Worm (Caenorhabditis elegans) whole organism, L3 larva: ENCODE measurements around the gene Y37A1A.3.

Source experiments
- R02D3.7 ChIP-seq: fragments of 150-350 bp; optimal IDR thresholded peaks from 2 replicates; lab custom pipeline; 2014; ENCODE audit warnings: missing biosample characterization, missing genetic modification characterization
- ama-1 ChIP-seq: fragments of 150-350 bp; optimal IDR thresholded peaks from 2 replicates; lab custom pipeline; 2018
- ceh-9 ChIP-seq: sonication (generic microtip); optimal IDR thresholded peaks from 2 replicates; lab custom pipeline; 2018; ENCODE audit warnings: missing biosample characterization, missing genetic modification characterization
- daf-12 ChIP-seq: fragments of 150-350 bp; optimal IDR thresholded peaks from 2 replicates; lab custom pipeline; 2014; ENCODE audit warnings: missing biosample characterization, missing genetic modification reagents, missing genetic modification characterization
- egl-27 ChIP-seq: sonication (generic microtip); optimal IDR thresholded peaks from 4 replicates; lab custom pipeline; 2017; ENCODE audit warnings: missing biosample characterization, missing genetic modification reagents, missing genetic modification characterization
- egl-5 ChIP-seq: fragments of 150-350 bp; optimal IDR thresholded peaks from 2 replicates; lab custom pipeline; 2017; ENCODE audit warnings: missing biosample characterization, missing genetic modification reagents, missing genetic modification characterization, inconsistent platforms
- elt-1 ChIP-seq: fragments of 150-350 bp; optimal IDR thresholded peaks from 2 replicates; lab custom pipeline; 2014; ENCODE audit warnings: missing biosample characterization, missing genetic modification characterization
- elt-2 ChIP-seq: sonication (generic microtip); optimal IDR thresholded peaks from 2 replicates; lab custom pipeline; 2016; ENCODE audit warnings: missing genetic modification reagents, mild to moderate bottlenecking, missing genetic modification characterization, missing compliant biosample characterization
- elt-3 ChIP-seq, 3 experiments: fragments of 150-350 bp in 1 of 3; sonication (generic microtip) in 2 of 3; optimal IDR thresholded peaks; 2 replicates in 2 of 3; 4 replicates in 1 of 3; lab custom pipeline; 2014 to 2017; ENCODE audit warnings: missing biosample characterization in 3 of 3, missing genetic modification characterization in 3 of 3
- eor-1 ChIP-seq, 2 experiments: fragments of 150-350 bp; optimal IDR thresholded peaks; 2 replicates each; lab custom pipeline; 2014 to 2018; ENCODE audit warnings: missing biosample characterization in 2 of 2, missing genetic modification characterization in 2 of 2
- fkh-10 ChIP-seq: sonication (generic microtip); optimal IDR thresholded peaks from 2 replicates; lab custom pipeline; 2017; ENCODE audit warnings: missing biosample characterization, missing genetic modification reagents, missing genetic modification characterization
- fkh-2 ChIP-seq: fragments of 150-350 bp; optimal IDR thresholded peaks from 2 replicates; lab custom pipeline; 2014; ENCODE audit warnings: missing biosample characterization, missing genetic modification reagents, missing genetic modification characterization
- fos-1 ChIP-seq: fragments of 150-350 bp; optimal IDR thresholded peaks from 2 replicates; lab custom pipeline; 2014; ENCODE audit warnings: missing biosample characterization, missing genetic modification characterization
- hmg-11 ChIP-seq: sonication (generic microtip); optimal IDR thresholded peaks from 2 replicates; lab custom pipeline; 2016; ENCODE audit warnings: missing genetic modification characterization, missing compliant biosample characterization
- jun-1 ChIP-seq: fragments of 150-350 bp; optimal IDR thresholded peaks from 2 replicates; lab custom pipeline; 2014; ENCODE audit warnings: missing biosample characterization, missing genetic modification reagents, missing genetic modification characterization
- lin-39 ChIP-seq: fragments of 150-350 bp; optimal IDR thresholded peaks from 2 replicates; lab custom pipeline; 2018; ENCODE audit warnings: missing biosample characterization, missing genetic modification reagents, missing genetic modification characterization
- lsy-12 ChIP-seq: sonication (generic microtip); optimal IDR thresholded peaks from 2 replicates; lab custom pipeline; 2016; ENCODE audit warnings: mild to moderate bottlenecking, missing genetic modification characterization, missing compliant biosample characterization
- mml-1 ChIP-seq: fragments of 150-350 bp; sonication (generic microtip); optimal IDR thresholded peaks from 3 replicates; lab custom pipeline; 2014; ENCODE audit warnings: missing biosample characterization, missing genetic modification characterization
- nfya-1 ChIP-seq: sonication (generic microtip); optimal IDR thresholded peaks from 2 replicates; lab custom pipeline; 2017; ENCODE audit warnings: missing genetic modification characterization, mild to moderate bottlenecking, missing compliant biosample characterization, antibody characterized with exemption, moderate library complexity; ENCODE audit not compliant: insufficient read depth
- nhr-11 ChIP-seq: fragments of 150-350 bp; optimal IDR thresholded peaks from 2 replicates; lab custom pipeline; 2014; ENCODE audit warnings: missing biosample characterization, missing genetic modification characterization
- nhr-23 ChIP-seq: fragments of 150-350 bp; optimal IDR thresholded peaks from 2 replicates; lab custom pipeline; 2014; ENCODE audit warnings: missing biosample characterization, missing genetic modification reagents, missing genetic modification characterization
- nhr-237 ChIP-seq: fragments of 150-350 bp; optimal IDR thresholded peaks from 2 replicates; lab custom pipeline; 2014; ENCODE audit warnings: missing biosample characterization, missing genetic modification characterization
- nhr-25 ChIP-seq: sonication (generic microtip); optimal IDR thresholded peaks from 2 replicates; lab custom pipeline; 2017; ENCODE audit warnings: missing biosample characterization, missing genetic modification characterization
- nhr-43 ChIP-seq: sonication (generic microtip); optimal IDR thresholded peaks from 2 replicates; lab custom pipeline; 2016; ENCODE audit warnings: mild to moderate bottlenecking, missing genetic modification characterization, missing compliant biosample characterization; ENCODE audit not compliant: poor library complexity, severe bottlenecking
- nhr-67 ChIP-seq: fragments of 150-350 bp; optimal IDR thresholded peaks from 2 replicates; lab custom pipeline; 2014; ENCODE audit warnings: missing biosample characterization, missing genetic modification characterization
- nhr-76 ChIP-seq: fragments of 150-350 bp; sonication (generic microtip); optimal IDR thresholded peaks from 5 replicates; lab custom pipeline; 2014; ENCODE audit warnings: missing biosample characterization, missing genetic modification characterization
- nhr-77 ChIP-seq: fragments of 150-350 bp; optimal IDR thresholded peaks from 2 replicates; lab custom pipeline; 2014; ENCODE audit warnings: missing biosample characterization, missing genetic modification characterization
- pha-4 ChIP-seq: fragments of 150-350 bp; optimal IDR thresholded peaks from 2 replicates; lab custom pipeline; 2014; ENCODE audit warnings: missing biosample characterization, missing genetic modification reagents, missing genetic modification characterization
- pqm-1 ChIP-seq: fragments of 150-350 bp; optimal IDR thresholded peaks from 2 replicates; lab custom pipeline; 2017; ENCODE audit warnings: missing biosample characterization, missing genetic modification characterization, inconsistent platforms
- sea-2 ChIP-seq: fragments of 150-350 bp; sonication (generic microtip); optimal IDR thresholded peaks from 4 replicates; lab custom pipeline; 2014; ENCODE audit warnings: missing biosample characterization, missing genetic modification reagents, missing genetic modification characterization
- snpc-4 ChIP-seq: fragments of 150-350 bp; optimal IDR thresholded peaks from 2 replicates; lab custom pipeline; 2014; ENCODE audit warnings: missing biosample characterization, missing genetic modification characterization
- unc-39 ChIP-seq: sonication (generic microtip); optimal IDR thresholded peaks from 4 replicates; lab custom pipeline; 2017; ENCODE audit warnings: missing biosample characterization, missing genetic modification characterization
- unc-62 ChIP-seq: fragments of 150-350 bp; sonication (generic microtip); optimal IDR thresholded peaks from 4 replicates; lab custom pipeline; 2014; ENCODE audit warnings: missing biosample characterization, missing genetic modification reagents, missing genetic modification characterization
- zag-1 ChIP-seq: fragments of 150-350 bp; optimal IDR thresholded peaks from 2 replicates; lab custom pipeline; 2014; ENCODE audit warnings: missing biosample characterization, missing genetic modification characterization
- ztf-11 ChIP-seq: fragments of 150-350 bp; optimal IDR thresholded peaks from 2 replicates; lab custom pipeline; 2014; ENCODE audit warnings: missing biosample characterization, missing genetic modification characterization
- ztf-4 ChIP-seq: fragments of 150-350 bp; optimal IDR thresholded peaks from 2 replicates; lab custom pipeline; 2014; ENCODE audit warnings: missing biosample characterization, missing genetic modification characterization

The Y37A1A.3 gene

DNA sequence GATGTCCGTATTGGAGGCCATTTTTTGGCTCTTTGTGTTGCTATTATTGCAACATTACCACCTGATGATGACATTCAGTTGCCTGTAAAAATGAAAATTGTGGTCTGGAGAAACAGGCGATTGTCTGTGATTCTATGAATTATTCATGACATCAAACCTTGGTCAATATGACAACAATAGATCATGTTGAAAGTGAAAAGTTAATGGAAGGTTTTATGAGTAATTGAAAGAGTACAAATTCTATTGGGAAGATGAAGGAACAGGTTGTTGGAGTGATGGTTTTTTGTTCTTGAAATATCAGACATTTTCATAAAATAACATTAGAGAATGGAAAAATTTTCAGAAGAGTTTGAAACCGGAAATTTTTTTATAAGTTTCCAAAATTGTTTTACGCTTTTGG lies at the start of gene Y37A1A.3:
Gene Y37A1A.3, minus strand, starts transcription at position 101 of the 400 bp plus-strand sequence.
- TF ChIP-seq nhr-23 (tag; lab: Kevin White, UChicago) = no peak
- no peak for TF ChIP-seq elt-3 (tag; optimal IDR thresholded peaks at IDR 0.05; lab: Kevin White, UChicago)
- TF ChIP-seq nfya-1 (tag; lab: Kevin White, UChicago) = no peak
- TF ChIP-seq elt-2 (tag; lab: Kevin White, UChicago) = no peak
- no peak for TF ChIP-seq nhr-11
- TF ChIP-seq egl-5 (tag; lab: Kevin White, UChicago) = peak; percentile 86
- no peak for TF ChIP-seq nhr-76 (tag; lab: Kevin White, UChicago)
- no peak for TF ChIP-seq ama-1

DNA sequence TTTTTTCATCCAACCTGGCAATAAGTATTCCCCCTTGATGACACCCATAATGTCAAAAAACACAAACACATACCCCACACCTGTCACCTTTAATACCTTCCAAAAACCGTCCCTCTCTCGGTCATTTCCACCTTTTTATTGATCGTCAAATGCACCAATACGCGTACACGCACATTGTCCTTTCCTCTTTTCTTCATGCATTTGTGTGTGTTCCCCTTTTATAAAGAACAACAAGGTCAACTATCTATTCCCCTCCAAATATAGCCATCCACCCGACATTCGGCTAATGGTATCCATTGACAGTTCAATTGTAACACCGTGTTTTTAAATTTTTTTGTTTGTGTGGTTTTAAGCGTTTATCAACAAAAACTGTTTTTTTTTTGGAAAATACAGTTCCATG lies 42.5 kb upstream of the Y37A1A.3 start:
- TF ChIP-seq elt-2 (tag; lab: Kevin White, UChicago) (no peak), lin-39 (tag; lab: Kevin White, UChicago) (no peak), nhr-11 (no peak), egl-27 (tag; lab: Kevin White, UChicago) (no peak), unc-39 (tag; lab: Kevin White, UChicago) (no peak), fos-1 (tag; lab: Kevin White, UChicago) (no peak), lsy-12 (tag; lab: Kevin White, UChicago) (no peak), R02D3.7 (tag; lab: Kevin White, UChicago) (no peak), unc-62 (GFP tag; lab: Kevin White, UChicago) (no peak), hmg-11 (tag; lab: Kevin White, UChicago) (no peak)

DNA sequence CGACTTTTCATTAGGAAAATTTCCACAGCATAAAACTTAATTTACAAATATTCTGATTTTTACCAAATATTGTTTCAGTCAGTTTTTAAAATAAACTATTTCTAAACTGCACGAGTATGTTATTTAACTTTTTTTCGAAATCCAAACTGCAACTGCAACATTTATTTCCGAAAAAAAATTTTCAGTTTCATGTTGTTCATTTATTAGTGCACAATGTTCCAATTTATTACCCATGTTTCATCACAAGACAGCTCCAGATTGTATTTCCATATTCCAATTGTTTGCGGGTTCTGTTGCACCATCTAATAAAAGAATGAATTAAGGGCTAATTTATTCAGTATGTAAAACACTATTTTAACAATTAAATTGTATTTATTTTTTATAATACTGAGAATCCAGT lies 39.0 kb upstream of the Y37A1A.3 start:
- no peak for TF ChIP-seq eor-1 (tag; optimal IDR thresholded peaks at IDR 0.05; lab: Kevin White, UChicago)
- no peak for TF ChIP-seq nhr-11
- no peak for TF ChIP-seq ztf-4 (tag; lab: Kevin White, UChicago)
- no peak for TF ChIP-seq unc-39 (tag; lab: Kevin White, UChicago)
- no peak for TF ChIP-seq snpc-4 (tag; lab: Kevin White, UChicago)
- no peak for TF ChIP-seq zag-1 (tag; lab: Kevin White, UChicago)
- no peak for TF ChIP-seq ztf-11 (tag; lab: Kevin White, UChicago)
- TF ChIP-seq lsy-12 (tag; lab: Kevin White, UChicago) = no peak
- TF ChIP-seq lin-39 (tag; lab: Kevin White, UChicago) = no peak
- TF ChIP-seq nhr-77 = no peak
- no peak for TF ChIP-seq sea-2 (GFP tag; lab: Kevin White, UChicago)
- no peak for TF ChIP-seq mml-1
- no peak for TF ChIP-seq nhr-43
- TF ChIP-seq nfya-1 (tag; lab: Kevin White, UChicago) = no peak
- TF ChIP-seq nhr-67 (tag; lab: Kevin White, UChicago) = no peak
- TF ChIP-seq pha-4 (tag; lab: Kevin White, UChicago) = no peak
- TF ChIP-seq nhr-25 (tag; lab: Kevin White, UChicago) = no peak
- no peak for TF ChIP-seq fkh-10

DNA sequence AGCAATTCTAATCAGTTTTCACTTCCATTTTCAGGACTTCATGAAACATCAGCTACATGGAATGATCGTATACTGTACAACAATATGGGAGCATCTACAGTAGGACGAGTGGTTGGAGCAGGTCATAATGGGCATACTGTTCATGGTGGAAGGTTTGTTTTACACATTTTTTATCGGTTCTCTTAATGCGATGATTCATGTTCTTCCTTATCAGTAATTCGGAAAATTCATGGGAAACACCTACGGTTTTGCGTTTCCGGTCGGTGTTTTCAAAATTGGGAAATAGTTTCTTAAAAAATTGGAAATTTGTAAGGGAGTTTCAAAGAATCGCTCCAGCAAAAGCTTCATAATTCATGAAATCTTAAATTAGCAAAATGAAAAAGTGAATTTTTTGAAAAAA lies 38.2 kb upstream of the Y37A1A.3 start:
- TF ChIP-seq nhr-23 (tag; lab: Kevin White, UChicago) (no peak), nhr-76 (tag; lab: Kevin White, UChicago) (no peak), mml-1 (no peak), elt-2 (tag; lab: Kevin White, UChicago) (peak; percentile 46), nhr-237 (tag; lab: Kevin White, UChicago) (no peak), ztf-11 (tag; lab: Kevin White, UChicago) (no peak), hmg-11 (tag; lab: Kevin White, UChicago) (no peak), fos-1 (tag; lab: Kevin White, UChicago) (no peak), ceh-9 (tag; lab: Kevin White, UChicago) (no peak), elt-3 (tag; optimal IDR thresholded peaks at IDR 0.05; lab: Kevin White, UChicago) (no peak), lsy-12 (tag; lab: Kevin White, UChicago) (no peak), lin-39 (tag; lab: Kevin White, UChicago) (no peak), pqm-1 (peak; percentile 45)

DNA sequence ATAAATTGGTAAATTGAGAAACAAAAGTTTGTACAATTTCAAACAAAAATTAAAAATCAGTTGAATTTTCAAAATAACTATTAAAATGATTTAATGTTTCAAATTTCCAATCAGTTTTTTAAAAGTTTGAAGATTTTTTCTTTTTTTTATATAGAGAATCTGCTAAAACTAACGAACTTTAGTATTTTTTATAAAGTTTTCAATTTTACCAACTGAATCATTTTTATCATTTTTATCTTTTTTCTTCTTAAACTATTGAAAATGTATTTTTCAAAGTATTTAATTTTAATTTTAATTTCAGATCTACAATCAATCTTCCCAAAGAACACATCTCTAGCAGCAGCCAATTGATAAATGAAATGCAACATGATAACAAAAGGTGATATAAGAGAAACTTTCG lies 31.4 kb upstream of the Y37A1A.3 start, which contains the start of gene Y37A1A.4:
Gene Y37A1A.4, plus strand, starts transcription at position 301 of the 400 bp plus-strand sequence.
- TF ChIP-seq mml-1 (no peak), nhr-237 (tag; lab: Kevin White, UChicago) (no peak), ama-1 (no peak), nhr-76 (tag; lab: Kevin White, UChicago) (no peak), nhr-43 (no peak), elt-1 (no peak), lin-39 (tag; lab: Kevin White, UChicago) (no peak), unc-62 (GFP tag; lab: Kevin White, UChicago) (no peak), sea-2 (GFP tag; lab: Kevin White, UChicago) (no peak), nhr-23 (tag; lab: Kevin White, UChicago) (no peak), lsy-12 (tag; lab: Kevin White, UChicago) (no peak), daf-12 (no peak), jun-1 (tag; lab: Kevin White, UChicago) (no peak), fkh-2 (tag; lab: Kevin White, UChicago) (no peak)
